Fruit fly (Drosophila melanogaster) Kc167 (cell line): ENCODE data around the gene Amnionless.

ENCODE experiments used
- Myc ChIP-seq: fragments of >200 bp; optimal IDR thresholded peaks from 2 replicates; lab custom pipeline; 2017; ENCODE audit warnings: missing external identifiers
- Sin3A ChIP-seq: fragments of >200 bp; optimal IDR thresholded peaks from 2 replicates; lab custom pipeline; 2018; ENCODE audit warnings: missing external identifiers
- h ChIP-seq: fragments of >200 bp; optimal IDR thresholded peaks from 3 replicates; lab custom pipeline; 2018; ENCODE audit warnings: missing external identifiers
- insv ChIP-seq: fragments of >200 bp; optimal IDR thresholded peaks from 3 replicates; lab custom pipeline; 2018; ENCODE audit warnings: missing external identifiers
- psq ChIP-seq: fragments of >200 bp; optimal IDR thresholded peaks from 2 replicates; lab custom pipeline; 2017; ENCODE audit warnings: missing external identifiers
- ttk ChIP-seq: sonication (Bioruptor generic); optimal IDR thresholded peaks from 2 replicates; lab custom pipeline; 2017; ENCODE audit warnings: missing external identifiers

Gene Amnionless

dm6 chr2L:294452-295362 lies 5.8 kb upstream of the Amnionless start, which contains the start of the genes U2af38 and Stip1:
Gene U2af38 (minus strand): TSS chr2L:294681.
Gene Stip1 (plus strand): TSS chr2L:295122.
- TF ChIP-seq ttk (lab: Kevin White, UChicago), result no peak
- no peak for TF ChIP-seq insv (lab: Kevin White, UChicago)
- TF ChIP-seq Myc (lab: Kevin White, UChicago), result no peak
- TF ChIP-seq h (lab: Kevin White, UChicago), result no peak
- TF ChIP-seq Sin3A (lab: Kevin White, UChicago), result no peak
- TF ChIP-seq psq (lab: Kevin White, UChicago), result no peak

DNA sequence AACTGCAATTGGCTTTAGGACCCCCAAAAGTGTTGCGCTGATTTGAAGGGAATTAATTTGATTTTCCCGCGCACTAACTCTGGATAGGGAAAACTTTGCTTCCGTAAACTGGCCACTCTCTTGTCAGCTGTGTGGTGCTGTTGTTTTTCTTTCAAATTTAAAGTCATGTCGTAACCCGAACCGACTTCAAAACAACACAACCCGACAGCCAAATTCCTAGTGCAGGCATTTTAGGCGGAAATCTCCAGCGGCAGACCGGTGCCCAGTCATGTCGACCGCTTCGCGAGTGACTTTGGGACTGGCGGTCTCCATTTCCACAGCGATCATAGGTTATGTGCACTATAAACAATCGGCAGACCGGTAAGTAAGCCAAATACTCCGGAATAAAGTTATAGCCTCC lies 3.4 kb upstream of the Amnionless start, which contains the start of gene CG11562:
TSS of gene CG11562 (plus strand) at position 119 of the 400 bp plus-strand sequence.
- no peak for TF ChIP-seq ttk (lab: Kevin White, UChicago)
- no peak for TF ChIP-seq Sin3A (lab: Kevin White, UChicago)
- TF ChIP-seq insv (lab: Kevin White, UChicago), result no peak
- TF ChIP-seq h (lab: Kevin White, UChicago), result no peak
- TF ChIP-seq psq (lab: Kevin White, UChicago), result no peak

- TF ChIP-seq Myc (lab: Kevin White, UChicago), result no peak
- TF ChIP-seq Sin3A (lab: Kevin White, UChicago), result no peak
- TF ChIP-seq h (lab: Kevin White, UChicago), result no peak
- TF ChIP-seq insv (lab: Kevin White, UChicago), result no peak
- no peak for TF ChIP-seq ttk (lab: Kevin White, UChicago)
- no peak for TF ChIP-seq psq (lab: Kevin White, UChicago)
These were observed 2.7 kb upstream of the Amnionless start, which contains the start of gene CG3625 for dm6 chr2L:291657-292056. Gene CG3625 (minus strand): TSS chr2L:291795.

DNA sequence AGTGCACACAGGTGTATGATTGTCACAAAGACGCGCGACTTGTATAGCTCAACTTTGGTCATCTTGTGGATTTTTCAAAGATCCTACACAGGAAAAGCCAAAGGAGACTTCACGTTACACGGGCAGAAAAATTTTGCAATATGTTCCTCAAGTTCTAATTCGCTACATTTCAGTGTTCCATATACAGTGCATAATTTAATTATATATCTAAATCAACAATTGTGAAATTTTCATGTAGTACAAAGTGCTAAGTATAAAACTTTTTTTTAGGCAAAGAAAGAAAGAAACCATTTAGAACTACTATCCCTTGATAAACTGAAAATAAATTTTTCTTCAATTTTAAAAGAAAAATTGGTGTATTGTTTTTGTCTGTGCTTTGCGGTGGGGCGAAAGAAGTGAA lies 2.0 kb upstream of the Amnionless start:
- TF ChIP-seq Sin3A (lab: Kevin White, UChicago) (no peak), ttk (lab: Kevin White, UChicago) (no peak), psq (lab: Kevin White, UChicago) (no peak), insv (lab: Kevin White, UChicago) (no peak), Myc (lab: Kevin White, UChicago) (no peak), h (lab: Kevin White, UChicago) (no peak)

dm6 chr2L:290373-290772 lies 1.4 kb upstream of the Amnionless start:
- no peak for TF ChIP-seq ttk (lab: Kevin White, UChicago)
- no peak for TF ChIP-seq Sin3A (lab: Kevin White, UChicago)
- no peak for TF ChIP-seq Myc (lab: Kevin White, UChicago)
- no peak for TF ChIP-seq h (lab: Kevin White, UChicago)
- no peak for TF ChIP-seq insv (lab: Kevin White, UChicago)
- no peak for TF ChIP-seq psq (lab: Kevin White, UChicago)

- TF ChIP-seq h (lab: Kevin White, UChicago) (no peak), Myc (lab: Kevin White, UChicago) (no peak), ttk (lab: Kevin White, UChicago) (no peak)
These were observed 2.5 kb downstream of the Amnionless start for dm6 chr2L:286421-286820.

dm6 chr2L:285596-286023 lies 3.3 kb downstream of the Amnionless start:
- TF ChIP-seq ttk (lab: Kevin White, UChicago), result no peak
- no peak for TF ChIP-seq Sin3A (lab: Kevin White, UChicago)
- TF ChIP-seq psq (lab: Kevin White, UChicago), result no peak
- no peak for TF ChIP-seq Myc (lab: Kevin White, UChicago)
- TF ChIP-seq h (lab: Kevin White, UChicago), result no peak
- no peak for TF ChIP-seq insv (lab: Kevin White, UChicago)

DNA sequence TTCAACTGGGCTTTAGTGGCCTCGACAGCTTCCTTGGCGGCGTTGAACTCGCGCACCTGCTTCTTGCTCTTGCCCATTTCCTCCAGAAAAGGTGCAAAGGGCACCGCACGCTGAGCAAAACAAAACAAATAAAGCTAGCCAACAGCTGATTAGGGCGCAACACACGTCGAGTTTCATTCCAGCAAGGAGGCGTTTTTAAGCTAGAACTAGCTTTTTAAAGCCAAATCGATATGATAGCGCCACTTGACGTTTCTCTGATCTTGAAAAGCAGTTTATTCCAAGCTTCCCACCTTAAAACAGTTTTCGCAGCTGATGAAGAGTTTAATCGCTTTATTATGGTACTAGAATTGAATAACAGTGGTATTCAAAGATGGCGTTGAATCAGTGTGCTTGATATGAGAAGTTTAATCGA lies 5.9 kb downstream of the Amnionless start, which contains the start of gene CG11601:
TSS of gene CG11601 (minus strand) at position 199 of the 412 bp plus-strand sequence.
- TF ChIP-seq psq (lab: Kevin White, UChicago) (no peak), Sin3A (lab: Kevin White, UChicago) (no peak), Myc (lab: Kevin White, UChicago) (no peak), h (lab: Kevin White, UChicago) (no peak), ttk (lab: Kevin White, UChicago) (no peak), insv (lab: Kevin White, UChicago) (no peak)

dm6 chr2L:278134-278533 lies 10.8 kb downstream of the Amnionless start, which contains the start of gene CG17078:
Gene CG17078 (minus strand): TSS chr2L:278234.
- TF ChIP-seq ttk (lab: Kevin White, UChicago), result no peak
- TF ChIP-seq psq (lab: Kevin White, UChicago), result no peak
- no peak for TF ChIP-seq insv (lab: Kevin White, UChicago)
- no peak for TF ChIP-seq Myc (lab: Kevin White, UChicago)
- TF ChIP-seq Sin3A (lab: Kevin White, UChicago), result no peak
- TF ChIP-seq h (lab: Kevin White, UChicago), result no peak

DNA sequence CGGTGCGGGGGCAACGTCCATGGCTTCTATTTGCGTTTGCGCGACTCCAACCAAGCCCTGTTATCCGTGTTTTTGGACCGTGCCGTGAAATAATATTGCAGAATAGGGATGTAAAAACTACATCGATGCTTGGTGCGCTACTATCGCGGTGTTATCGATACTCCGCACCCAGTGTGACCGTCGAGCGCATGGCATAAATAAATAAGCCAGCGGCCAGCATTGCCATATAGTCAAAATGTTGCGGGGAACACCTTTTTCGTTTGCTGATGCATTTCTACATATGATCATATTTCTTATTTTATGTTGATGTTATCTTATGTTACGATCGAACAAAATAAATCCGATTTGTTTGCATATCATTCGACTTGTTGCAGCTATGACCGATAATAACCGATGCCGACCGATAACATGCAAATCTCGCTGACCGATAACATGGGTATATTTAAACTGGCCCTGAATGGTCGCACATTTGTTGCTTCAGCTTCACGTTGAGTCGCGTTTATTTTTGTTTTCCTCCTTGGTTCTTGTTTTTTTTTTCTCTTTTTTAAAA lies 11.7 kb downstream of the Amnionless start, which contains the start of gene smo:
TSS of gene smo (plus strand) at position 461 of the 550 bp plus-strand sequence.
- TF ChIP-seq ttk (lab: Kevin White, UChicago) (no peak), Myc (lab: Kevin White, UChicago) (no peak), h (lab: Kevin White, UChicago) (no peak), insv (lab: Kevin White, UChicago) (no peak), psq (lab: Kevin White, UChicago) (no peak), Sin3A (lab: Kevin White, UChicago) (no peak)

- TF ChIP-seq ttk (lab: Kevin White, UChicago), result no peak
These were observed 15.3 kb downstream of the Amnionless start, which contains the start of the genes mbm and CG11555 for dm6 chr2L:273603-274002. Gene mbm (minus strand): TSS chr2L:273715. Gene CG11555 (plus strand): TSS chr2L:273836.
